Fruit fly (Drosophila melanogaster): ENCODE measurements around the gene CG31229.

The CG31229 gene

DNA sequence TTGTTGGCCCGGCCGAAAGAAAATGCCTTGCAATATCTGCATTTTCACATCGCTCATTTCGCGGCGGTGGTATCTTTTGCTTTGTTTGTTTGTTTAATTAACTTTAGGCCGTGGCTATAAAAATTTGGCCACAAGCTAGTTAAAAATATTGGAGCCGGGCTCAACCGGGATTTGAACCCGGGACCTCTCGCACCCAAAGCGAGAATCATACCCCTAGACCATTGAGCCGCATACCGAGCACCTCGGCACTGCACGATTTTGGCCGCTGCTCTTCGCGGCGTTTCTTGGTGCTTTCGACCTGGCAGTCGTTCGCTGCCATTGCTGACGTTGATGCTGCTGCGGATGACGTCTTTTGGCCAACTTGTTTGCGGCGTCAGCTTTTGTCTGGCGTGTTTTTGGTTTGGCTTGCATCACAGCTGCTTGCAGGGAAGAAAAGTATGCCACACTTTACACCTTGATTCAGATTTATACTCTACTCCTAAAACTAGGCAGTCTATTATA, 39.3 kb upstream of the CG31229 start (continued):
- TF ChIP-seq Ets65A (GFP tag) (no peak), CG14441 (GFP tag; IDR thresholded peaks at IDR 0.05) (no peak), Abd-B (GFP tag; optimal IDR thresholded peaks at IDR 0.05) (no peak), CG16815 (GFP tag; optimal IDR thresholded peaks at IDR 0.05) (no peak), onecut (GFP tag; IDR thresholded peaks at IDR 0.05) (no peak), Opbp (GFP tag; IDR thresholded peaks at IDR 0.05; ENCODE audit: partially characterized antibody) (peak; percentile 66; the same call in 2 of the 3 replicates), CG17802 (tag; optimal IDR thresholded peaks at IDR 0.05) (no peak), twi (tag; optimal IDR thresholded peaks at IDR 0.05) (no peak), CG15696 (tag; optimal IDR thresholded peaks at IDR 0.05) (no peak), trh (GFP tag; optimal IDR thresholded peaks at IDR 0.05) (no peak), Sry-β (GFP tag; optimal IDR thresholded peaks at IDR 0.05) (peak; percentile 81), HHEX (GFP tag; optimal IDR thresholded peaks at IDR 0.05) (no peak), croc (GFP tag; conservative IDR thresholded peaks at IDR 0.05) (no peak), CG12769 (tag; optimal IDR thresholded peaks at IDR 0.05) (peak; percentile 59), ERR (GFP tag; optimal IDR thresholded peaks at IDR 0.05) (no peak), gsb (GFP tag; IDR thresholded peaks at IDR 0.05) (no peak), Rfx (GFP tag; IDR thresholded peaks at IDR 0.05) (no peak), pum (GFP tag; optimal IDR thresholded peaks at IDR 0.05) (no peak), tio (GFP tag; optimal IDR thresholded peaks at IDR 0.05) (no peak), CG9727 (GFP tag; optimal IDR thresholded peaks at IDR 0.05) (no peak), fu2 (GFP tag; optimal IDR thresholded peaks at IDR 0.05) (no peak), dan (GFP tag; IDR thresholded peaks at IDR 0.05) (no peak), az2 (GFP tag; optimal IDR thresholded peaks at IDR 0.05) (no peak), Asciz (GFP tag; optimal IDR thresholded peaks at IDR 0.05) (no peak), CG17186 (GFP tag; optimal IDR thresholded peaks at IDR 0.05) (no peak), BEAF-32 (GFP tag; optimal IDR thresholded peaks at IDR 0.05) (no peak), CG34376 (GFP tag; optimal IDR thresholded peaks at IDR 0.05) (no peak), CG4328 (GFP tag; optimal IDR thresholded peaks at IDR 0.05) (no peak), CG5180 (GFP tag; optimal IDR thresholded peaks at IDR 0.05) (peak; percentile 57), chinmo (GFP tag; IDR thresholded peaks at IDR 0.05; ENCODE audit: partially characterized antibody) (peak; percentile 74; the same call in 2 of the 4 replicates), CG14860 (GFP tag; IDR thresholded peaks at IDR 0.05; ENCODE audit: partially characterized antibody) (peak; percentile 70), C15 (GFP tag; IDR thresholded peaks at IDR 0.05) (no peak), tna (GFP tag; IDR thresholded peaks at IDR 0.05; ENCODE audit: partially characterized antibody) (peak; percentile 59; the same call in 1 of the 2 replicates), fd3F (GFP tag; optimal IDR thresholded peaks at IDR 0.05) (no peak), ash1 (GFP tag; optimal IDR thresholded peaks at IDR 0.05) (no peak), sqz (GFP tag; optimal IDR thresholded peaks at IDR 0.05) (no peak), zf30C (GFP tag; optimal IDR thresholded peaks at IDR 0.05) (no peak), Scr (GFP tag; IDR thresholded peaks at IDR 0.05; ENCODE audit: partially characterized antibody) (peak; percentile 57; the same call in 1 of the 2 replicates), H2.0 (GFP tag; IDR thresholded peaks at IDR 0.05) (no peak), CG1792 (GFP tag; optimal IDR thresholded peaks at IDR 0.05) (no peak), pho (GFP tag; optimal IDR thresholded peaks at IDR 0.05) (no peak), CG15514 (GFP tag; optimal IDR thresholded peaks at IDR 0.05) (no peak), org-1 (GFP tag; optimal IDR thresholded peaks at IDR 0.05) (no peak), luna (GFP tag; optimal IDR thresholded peaks at IDR 0.05) (no peak), Dll (GFP tag; IDR thresholded peaks at IDR 0.05; ENCODE audit: partially characterized antibody) (peak; percentile 60; the same call in 3 of the 4 replicates), CG1529 (GFP tag; optimal IDR thresholded peaks at IDR 0.05) (no peak), CG18599 (GFP tag; optimal IDR thresholded peaks at IDR 0.05) (no peak), tap (tag; optimal IDR thresholded peaks at IDR 0.05) (no peak), Doc3 (GFP tag; IDR thresholded peaks at IDR 0.05; ENCODE audit: partially characterized antibody) (no peak), salm (tag; optimal IDR thresholded peaks at IDR 0.05) (no peak)

Data from whole organism, embryonic.